Worm (Caenorhabditis elegans) whole organism, L1 larva: ENCODE measurements around the gene edg-1.
A peak's percentile ranks its signal among the peaks of the same experiment; 100 is the strongest.

Experiments used
- C16A3.4 ChIP-seq: fragments of 150-350 bp; optimal IDR thresholded peaks from 2 replicates; lab custom pipeline; 2014; ENCODE audit warnings: missing biosample characterization, missing genetic modification characterization
- Y116A8C.19 ChIP-seq: sonication (generic microtip); optimal IDR thresholded peaks from 2 replicates; lab custom pipeline; 2016; ENCODE audit warnings: missing compliant biosample characterization, missing genetic modification characterization, borderline replicate concordance
- aly-2 ChIP-seq: fragments of 150-350 bp; optimal IDR thresholded peaks from 2 replicates; lab custom pipeline; 2014; ENCODE audit warnings: missing biosample characterization, missing genetic modification characterization
- ama-1 ChIP-seq: fragments of 150-350 bp; optimal IDR thresholded peaks from 2 replicates; lab custom pipeline; 2014
- blmp-1 ChIP-seq: fragments of 150-350 bp; optimal IDR thresholded peaks from 2 replicates; lab custom pipeline; 2014; ENCODE audit warnings: missing biosample characterization, missing genetic modification characterization
- ceh-63 ChIP-seq: fragments of 200-800 bp; sonication (Bioruptor generic); optimal IDR thresholded peaks from 2 replicates; lab custom pipeline; 2018; ENCODE audit warnings: mild to moderate bottlenecking, missing genetic modification characterization, missing compliant biosample characterization
- ceh-82 ChIP-seq, 3 experiments: fragments of 150-350 bp in 1 of 3; sonication (generic microtip) in 2 of 3; optimal IDR thresholded peaks; 2 replicates each; lab custom pipeline; 2014 to 2017; ENCODE audit warnings: missing biosample characterization in 3 of 3, missing genetic modification characterization in 3 of 3
- ceh-88 ChIP-seq: fragments of 200-800 bp; sonication (Bioruptor generic); IDR thresholded peaks from 2 replicates; pipeline ENCODE4 v1.3.6; 2022; ENCODE audit warnings: missing genetic modification characterization, missing compliant biosample characterization
- dpl-1 ChIP-seq, 3 experiments: fragments of 150-350 bp in 2 of 3; sonication (generic microtip) in 1 of 3; optimal IDR thresholded peaks; 2 replicates each; lab custom pipeline; 2014 to 2017; ENCODE audit warnings: missing biosample characterization in 3 of 3, missing genetic modification characterization in 3 of 3, missing genetic modification reagents in 3 of 3
- efl-1 ChIP-seq, 4 experiments: fragments of 150-350 bp; optimal IDR thresholded peaks in 3 of 4; peaks in 1 of 4; 1 replicate in 1 of 4; 2 replicates in 3 of 4; lab custom pipeline; 2014; ENCODE audit warnings: missing biosample characterization in 2 of 4, missing genetic modification characterization in 2 of 4, missing genetic modification reagents in 2 of 4
- efl-3 ChIP-seq: fragments of 200-800 bp; sonication (Bioruptor generic); optimal IDR thresholded peaks from 2 replicates; lab custom pipeline; 2018; ENCODE audit warnings: mild to moderate bottlenecking, missing genetic modification characterization, missing compliant biosample characterization
- egl-27 ChIP-seq, 2 experiments: fragments of 150-350 bp in 1 of 2; sonication (generic microtip); optimal IDR thresholded peaks; 3 replicates each; lab custom pipeline; 2017 to 2018; ENCODE audit warnings: missing biosample characterization in 2 of 2, missing genetic modification characterization in 2 of 2, missing genetic modification reagents in 2 of 2
- elt-2 ChIP-seq: sonication (generic microtip); optimal IDR thresholded peaks from 2 replicates; lab custom pipeline; 2016; ENCODE audit warnings: missing genetic modification characterization, mild to moderate bottlenecking, inconsistent platforms, missing compliant biosample characterization, missing genetic modification reagents
- fkh-8 ChIP-seq: sonication (generic microtip); optimal IDR thresholded peaks from 2 replicates; lab custom pipeline; 2016; ENCODE audit warnings: mild to moderate bottlenecking, missing genetic modification characterization, missing compliant biosample characterization
- hpl-2 ChIP-seq: fragments of 150-350 bp; optimal IDR thresholded peaks from 2 replicates; lab custom pipeline; 2014; ENCODE audit warnings: missing biosample characterization, missing genetic modification reagents, missing genetic modification characterization
- irx-1 ChIP-seq: sonication (generic microtip); optimal IDR thresholded peaks from 2 replicates; lab custom pipeline; 2016; ENCODE audit warnings: missing genetic modification characterization, missing compliant biosample characterization
- jun-1 ChIP-seq: fragments of 150-350 bp; optimal IDR thresholded peaks from 2 replicates; lab custom pipeline; 2014; ENCODE audit warnings: missing biosample characterization, missing genetic modification reagents, missing genetic modification characterization
- lin-13 ChIP-seq: fragments of 150-350 bp; optimal IDR thresholded peaks from 2 replicates; lab custom pipeline; 2014; ENCODE audit warnings: missing biosample characterization, missing genetic modification reagents, missing genetic modification characterization
- lin-15B ChIP-seq: fragments of 150-350 bp; sonication (generic microtip); optimal IDR thresholded peaks from 3 replicates; lab custom pipeline; 2014; ENCODE audit warnings: missing biosample characterization, missing genetic modification characterization
- lin-35 ChIP-seq, 2 experiments: fragments of 150-350 bp; optimal IDR thresholded peaks; 2 replicates each; lab custom pipeline; 2014; ENCODE audit warnings: missing biosample characterization in 2 of 2, missing genetic modification characterization in 2 of 2, missing genetic modification reagents in 2 of 2
- lsy-2 ChIP-seq, 2 experiments: fragments of 150-350 bp; optimal IDR thresholded peaks; 2 replicates each; lab custom pipeline; 2014; ENCODE audit warnings: missing biosample characterization in 2 of 2, missing genetic modification characterization in 2 of 2
- mdl-1 ChIP-seq, 2 experiments: fragments of 150-350 bp; optimal IDR thresholded peaks; 2 replicates each; lab custom pipeline; 2014 to 2017; ENCODE audit warnings: missing biosample characterization in 2 of 2, missing genetic modification characterization in 2 of 2, inconsistent platforms in 1 of 2
- mef-2 ChIP-seq: fragments of 150-350 bp; optimal IDR thresholded peaks from 2 replicates; lab custom pipeline; 2014; ENCODE audit warnings: missing biosample characterization, missing genetic modification characterization
- nhr-11 ChIP-seq: fragments of 150-350 bp; optimal IDR thresholded peaks from 2 replicates; lab custom pipeline; 2014; ENCODE audit warnings: missing biosample characterization, missing genetic modification characterization
- nhr-12 ChIP-seq: sonication (generic microtip); optimal IDR thresholded peaks from 2 replicates; lab custom pipeline; 2017; ENCODE audit warnings: missing biosample characterization, missing genetic modification characterization
- nhr-20 ChIP-seq: sonication (generic microtip); optimal IDR thresholded peaks from 2 replicates; lab custom pipeline; 2016; ENCODE audit warnings: mild to moderate bottlenecking, missing genetic modification characterization, missing compliant biosample characterization
- nhr-28 ChIP-seq: fragments of 150-350 bp; optimal IDR thresholded peaks from 2 replicates; lab custom pipeline; 2014; ENCODE audit warnings: missing biosample characterization, missing genetic modification characterization
- nhr-47 ChIP-seq: sonication (generic microtip); optimal IDR thresholded peaks from 2 replicates; lab custom pipeline; 2016; ENCODE audit warnings: mild to moderate bottlenecking, missing genetic modification characterization, moderate library complexity, missing compliant biosample characterization
- nhr-77 ChIP-seq: fragments of 150-350 bp; optimal IDR thresholded peaks from 2 replicates; lab custom pipeline; 2014; ENCODE audit warnings: missing biosample characterization, missing genetic modification characterization
- nhr-84 ChIP-seq: sonication (generic microtip); optimal IDR thresholded peaks from 2 replicates; lab custom pipeline; 2017; ENCODE audit warnings: missing biosample characterization, missing genetic modification characterization
- nhr-90 ChIP-seq: sonication (generic microtip); optimal IDR thresholded peaks from 2 replicates; lab custom pipeline; 2016; ENCODE audit warnings: mild to moderate bottlenecking, missing genetic modification characterization, missing compliant biosample characterization; ENCODE audit not compliant: poor library complexity
- pag-3 ChIP-seq: sonication (generic microtip); optimal IDR thresholded peaks from 2 replicates; lab custom pipeline; 2017; ENCODE audit warnings: missing genetic modification characterization, mild to moderate bottlenecking, missing compliant biosample characterization, antibody characterized with exemption, borderline replicate concordance; ENCODE audit not compliant: insufficient read depth
- pqm-1 ChIP-seq: sonication (generic microtip); optimal IDR thresholded peaks from 3 replicates; lab custom pipeline; 2017; ENCODE audit warnings: missing biosample characterization, missing genetic modification characterization
- sptf-1 ChIP-seq: fragments of 150-350 bp; optimal IDR thresholded peaks from 2 replicates; lab custom pipeline; 2014; ENCODE audit warnings: missing biosample characterization, missing genetic modification characterization
- sup-37 ChIP-seq: fragments of 200-800 bp; sonication (Bioruptor generic); optimal IDR thresholded peaks from 2 replicates; lab custom pipeline; 2018; ENCODE audit warnings: mild to moderate bottlenecking, missing genetic modification characterization, missing compliant biosample characterization
- tbx-2 ChIP-seq: sonication (generic microtip); optimal IDR thresholded peaks from 2 replicates; lab custom pipeline; 2016; ENCODE audit warnings: missing genetic modification characterization, missing compliant biosample characterization
- tlp-1 ChIP-seq: fragments of 150-350 bp; optimal IDR thresholded peaks from 2 replicates; lab custom pipeline; 2014; ENCODE audit warnings: missing biosample characterization, missing genetic modification characterization
- unc-130 ChIP-seq: fragments of 150-350 bp; optimal IDR thresholded peaks from 2 replicates; lab custom pipeline; 2017; ENCODE audit warnings: missing biosample characterization, missing genetic modification characterization, inconsistent platforms
- unc-86 ChIP-seq: sonication (generic microtip); optimal IDR thresholded peaks from 2 replicates; lab custom pipeline; 2016; ENCODE audit warnings: missing genetic modification characterization, missing compliant biosample characterization
- zag-1 ChIP-seq: fragments of 150-350 bp; optimal IDR thresholded peaks from 2 replicates; lab custom pipeline; 2014; ENCODE audit warnings: missing biosample characterization, missing genetic modification characterization

The edg-1 gene

DNA sequence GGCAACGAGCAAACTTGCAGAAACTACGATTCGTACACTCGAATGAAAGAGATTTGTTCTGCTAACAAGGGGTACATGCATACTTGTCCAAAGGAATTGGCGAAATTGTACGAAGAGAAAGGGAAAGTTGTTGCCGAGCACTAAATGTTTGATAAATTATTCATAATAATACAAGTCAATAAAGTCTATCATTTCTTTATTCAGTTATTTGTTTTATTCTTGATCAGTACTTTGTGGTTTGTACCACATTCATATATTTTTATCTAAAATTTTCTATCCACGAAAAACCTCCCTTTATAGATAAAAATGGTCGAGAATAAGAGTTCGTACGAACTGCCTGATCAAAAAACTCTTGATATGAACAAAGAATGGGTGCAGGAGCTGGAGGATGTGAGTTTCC lies at the start of gene edg-1:
Gene edg-1, plus strand, starts transcription at position 301 of the 400 bp plus-strand sequence.
- TF ChIP-seq tbx-2 (tag; lab: Kevin White, UChicago) = no peak
- TF ChIP-seq efl-3 (GFP tag; lab: Kevin White, UChicago) = no peak
- no peak for TF ChIP-seq ama-1 (lab: Kevin White, UChicago)
- no peak for TF ChIP-seq blmp-1 (tag; lab: Kevin White, UChicago)
- no peak for TF ChIP-seq irx-1
- TF ChIP-seq zag-1 (tag; lab: Kevin White, UChicago) = no peak
- no peak for TF ChIP-seq nhr-12
- TF ChIP-seq fkh-8 (tag; lab: Kevin White, UChicago) = no peak
- no peak for TF ChIP-seq unc-130 (tag; lab: Kevin White, UChicago)
- TF ChIP-seq nhr-28 = no peak
- TF ChIP-seq sup-37 (GFP tag; lab: Kevin White, UChicago) = no peak
- TF ChIP-seq dpl-1 (GFP tag; optimal IDR thresholded peaks at IDR 0.05; lab: Kevin White, UChicago) = no peak
- TF ChIP-seq lin-13 (GFP tag; lab: Kevin White, UChicago) = no peak
- no peak for TF ChIP-seq ceh-63 (GFP tag; lab: Kevin White, UChicago)
- no peak for TF ChIP-seq hpl-2 (GFP tag; lab: Kevin White, UChicago)
- no peak for TF ChIP-seq sptf-1
- TF ChIP-seq nhr-20 (tag; lab: Kevin White, UChicago) = no peak
- TF ChIP-seq nhr-84 (tag; lab: Kevin White, UChicago) = no peak
- TF ChIP-seq egl-27 (tag; optimal IDR thresholded peaks at IDR 0.05; lab: Kevin White, UChicago) = no peak
- TF ChIP-seq, all 84 proteins: peak for 0

DNA sequence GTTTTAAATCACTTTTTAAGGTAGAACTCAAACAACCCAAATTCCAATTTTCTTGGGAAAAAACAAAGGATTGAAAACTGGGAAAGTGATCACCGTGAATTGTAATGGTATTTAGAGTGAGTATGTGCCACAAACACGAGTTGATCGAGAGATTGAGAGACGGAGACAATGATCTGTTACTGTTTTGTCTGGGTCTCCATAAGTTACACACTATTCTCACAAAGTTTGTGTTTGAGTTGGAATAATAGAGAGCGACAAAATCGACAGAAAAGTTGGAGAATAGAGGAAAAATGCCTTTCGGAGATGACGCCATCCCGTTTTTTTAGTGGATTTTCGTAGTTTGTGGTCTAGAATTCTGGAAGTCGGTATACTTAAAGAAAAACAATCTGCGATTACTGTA lies 49.3 kb upstream of the edg-1 start, which contains the start of gene nhr-7:
Gene nhr-7, minus strand, starts transcription at position 101 of the 400 bp plus-strand sequence.
- TF ChIP-seq nhr-77 (tag; lab: Kevin White, UChicago) = peak; percentile 28
- TF ChIP-seq Y116A8C.19 (tag; lab: Kevin White, UChicago) = no peak
- TF ChIP-seq, all 84 proteins: peak for 1

- TF ChIP-seq aly-2 (tag; lab: Kevin White, UChicago) (no peak), hpl-2 (GFP tag; lab: Kevin White, UChicago) (no peak), nhr-11 (tag; lab: Kevin White, UChicago) (no peak), lin-15B (tag; lab: Kevin White, UChicago) (no peak), nhr-20 (tag; lab: Kevin White, UChicago) (no peak)
Observed at ce11 chrIV:11273151-11273550, 47.4 kb upstream of the edg-1 start, which contains the start of gene gtl-2. Gene gtl-2 (plus strand): TSS chrIV:11273451.

- TF ChIP-seq pag-3 (tag; lab: Kevin White, UChicago) (no peak), unc-130 (tag; lab: Kevin White, UChicago) (no peak), mef-2 (tag; lab: Kevin White, UChicago) (no peak), unc-86 (no peak), nhr-28 (no peak), Y116A8C.19 (tag; lab: Kevin White, UChicago) (no peak), C16A3.4 (tag; lab: Kevin White, UChicago) (no peak), lin-15B (tag; lab: Kevin White, UChicago) (no peak), lsy-2 (tag; optimal IDR thresholded peaks at IDR 0.05; lab: Kevin White, UChicago) (no peak)
Observed at ce11 chrIV:11276026-11276425, 44.6 kb upstream of the edg-1 start.

- TF ChIP-seq tlp-1 (no peak), tbx-2 (tag; lab: Kevin White, UChicago) (peak; percentile 63), zag-1 (tag; lab: Kevin White, UChicago) (no peak), pqm-1 (tag; lab: Kevin White, UChicago) (peak; percentile 28), lsy-2 (tag; optimal IDR thresholded peaks at IDR 0.05; lab: Kevin White, UChicago) (peak in 1 of 2 experiments; percentile 20), nhr-47 (tag; lab: Kevin White, UChicago) (no peak), ceh-82 (tag; optimal IDR thresholded peaks at IDR 0.05; lab: Kevin White, UChicago) (peak in 1 of 3 experiments; percentile 1), jun-1 (tag; lab: Kevin White, UChicago) (peak; percentile 46), ceh-63 (GFP tag; lab: Kevin White, UChicago) (no peak), nhr-77 (tag; lab: Kevin White, UChicago) (peak; percentile 76), sup-37 (GFP tag; lab: Kevin White, UChicago) (peak; percentile 6), elt-2 (tag; lab: Kevin White, UChicago) (peak; percentile 85), nhr-90 (peak; percentile 50), mdl-1 (tag; optimal IDR thresholded peaks at IDR 0.05; lab: Kevin White, UChicago) (peak in 1 of 2 experiments; percentile 25), nhr-20 (tag; lab: Kevin White, UChicago) (peak; percentile 37), lin-35 (GFP tag; optimal IDR thresholded peaks at IDR 0.05; lab: Kevin White, UChicago) (peak in 1 of 2 experiments; percentile 48), ceh-88 (GFP tag; lab: Robert Waterston, UW) (no peak), efl-1 (optimal IDR thresholded peaks at IDR 0.05; lab: Kevin White, UChicago) (peak in 1 of 2 experiments; percentile 13), efl-1 (GFP tag; optimal IDR thresholded peaks at IDR 0.05 in 1 of 2; lab: Kevin White, UChicago) (peak in 1 of 2 experiments; percentile 89)
Observed at ce11 chrIV:11284102-11284531, 36.5 kb upstream of the edg-1 start.
